Worm (Caenorhabditis elegans): ENCODE measurements around the gene fars-2.
"Not testable (repeated sequence)": the region's sequence is repeated elsewhere in the genome, so short reads cannot be mapped to it uniquely, and the experiment has no call there.

DNA sequence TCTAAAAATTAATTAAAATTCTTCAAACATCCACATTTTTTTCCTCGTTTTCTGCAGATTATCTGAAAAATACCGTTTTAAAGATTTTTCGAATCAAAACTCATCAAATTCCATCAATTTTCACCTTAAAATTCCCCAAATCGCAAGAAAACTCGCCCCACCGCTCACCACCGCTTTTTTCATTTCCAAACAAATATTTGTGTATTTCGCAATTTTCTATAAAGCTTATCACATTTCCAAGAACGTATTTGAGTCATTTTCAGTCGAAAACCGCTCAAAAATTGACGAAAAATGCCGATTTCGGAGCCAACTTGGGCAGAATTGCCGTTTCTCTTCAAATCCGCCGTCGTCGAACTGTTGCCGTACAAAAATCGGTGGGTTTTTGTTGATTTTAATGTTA is 42.5 kb upstream of the fars-2 start, which contains the start of gene Y60A3A.8:
- not testable (repeated sequence) for TF ChIP-seq ref-1 (GFP tag; conservative IDR thresholded peaks at IDR 0.05); ztf-23 (GFP tag; IDR thresholded peaks at IDR 0.05); med-1 (GFP tag; optimal IDR thresholded peaks at IDR 0.05; ENCODE audit: insufficient read depth); ztf-29 (GFP tag; IDR thresholded peaks at IDR 0.05); klf-2 (GFP tag; conservative IDR thresholded peaks at IDR 0.05); T22C8.4 (GFP tag; IDR thresholded peaks at IDR 0.05); tab-1 (GFP tag; IDR thresholded peaks at IDR 0.05); flt-1 (GFP tag; IDR thresholded peaks at IDR 0.05); cog-1 (tag; optimal IDR thresholded peaks at IDR 0.05)
